Fruit fly (Drosophila melanogaster) whole organism, embryonic: ENCODE data around the gene GstZ1.

Source experiments
- BEAF-32 ChIP-seq: fragments of 200-800 bp; sonication (Bioruptor generic); optimal IDR thresholded peaks from 3 replicates; lab custom pipeline; 2017; ENCODE audit warnings: missing biosample characterization, missing genetic modification characterization, mild to moderate bottlenecking, moderate library complexity, missing genetic modification reagents
- CG10209 ChIP-seq: fragments of 200-800 bp; sonication (Bioruptor generic); optimal IDR thresholded peaks from 3 replicates; lab custom pipeline; 2017; ENCODE audit warnings: missing biosample characterization, mild to moderate bottlenecking, missing genetic modification characterization, missing genetic modification reagents
- CG16779 ChIP-seq: fragments of 200-800 bp; sonication (Bioruptor generic); IDR thresholded peaks from 2 replicates; pipeline ENCODE4 v1.3.6; 2022; ENCODE audit warnings: missing biosample characterization, missing genetic modification characterization
- CG33557 ChIP-seq: fragments of 200-800 bp; sonication (Bioruptor generic); optimal IDR thresholded peaks from 2 replicates; lab custom pipeline; 2019; ENCODE audit warnings: missing biosample characterization, mild to moderate bottlenecking, missing genetic modification characterization, moderate library complexity
- Dll ChIP-seq: fragments of 200-800 bp; sonication (Bioruptor generic); IDR thresholded peaks from 4 replicates; pipeline ENCODE4 v1.3.6; 2022; ENCODE audit warnings: missing biosample characterization, missing genetic modification characterization; ENCODE audit not compliant: partially characterized antibody
- Lpt ChIP-seq: fragments of >200 bp; optimal IDR thresholded peaks from 2 replicates; lab custom pipeline; 2018; ENCODE audit warnings: missing biosample characterization, missing genetic modification characterization
- pros ChIP-seq: fragments of 200-800 bp; sonication (Bioruptor generic); optimal IDR thresholded peaks from 3 replicates; lab custom pipeline; 2019; ENCODE audit warnings: missing biosample characterization, mild to moderate bottlenecking, missing genetic modification characterization, moderate library complexity
- vfl ChIP-seq: fragments of 200-800 bp; sonication (Bioruptor generic); optimal IDR thresholded peaks from 2 replicates; lab custom pipeline; 2016; ENCODE audit warnings: missing biosample characterization, missing genetic modification characterization

DNA sequence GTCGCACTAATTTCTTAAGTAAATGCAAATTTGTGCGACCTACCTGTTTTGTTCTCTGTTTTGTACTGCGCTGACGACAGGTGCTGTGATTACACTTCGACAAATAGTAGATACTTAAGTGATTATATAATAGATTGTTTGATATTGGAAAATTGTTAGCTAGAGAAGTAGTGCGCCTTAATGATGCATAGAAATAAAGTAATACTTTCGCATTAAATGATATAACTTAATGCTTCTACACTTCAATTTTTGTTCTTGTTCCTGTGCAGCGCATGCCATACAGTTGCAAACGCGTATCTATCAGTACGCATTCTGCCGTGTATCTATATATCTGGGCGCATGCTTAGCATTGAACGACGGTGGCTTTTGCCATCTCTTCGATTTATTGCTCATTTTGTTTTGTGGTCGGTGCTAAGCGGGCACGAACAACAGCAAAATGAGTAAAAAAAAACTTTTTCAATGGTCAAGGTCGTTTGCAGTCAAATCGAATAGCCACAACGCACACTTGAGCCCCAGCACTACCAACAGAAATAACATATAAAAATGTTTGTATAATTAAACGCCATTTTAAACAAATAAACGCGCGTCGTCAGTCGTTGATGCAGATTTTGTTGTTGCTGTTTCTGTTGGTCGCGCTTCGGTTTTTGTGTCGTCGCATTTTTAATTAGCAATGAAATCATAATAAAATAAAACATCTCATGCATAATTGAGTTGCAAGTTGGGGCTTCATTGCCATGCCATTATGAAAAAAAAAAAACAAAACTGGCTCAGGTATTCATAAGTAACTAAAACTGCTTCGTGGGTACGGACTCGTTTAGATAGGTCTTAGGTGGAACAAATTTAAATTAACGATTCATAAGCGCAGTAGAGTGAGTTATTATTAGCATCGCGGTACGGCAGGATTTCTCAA lies 25.7 kb downstream of the GstZ1 start:
- TF ChIP-seq Dll (GFP tag; lab: Robert Waterston, UW) (no peak), BEAF-32 (GFP tag; lab: Kevin White, UChicago) (no peak), CG10209 (GFP tag; lab: Kevin White, UChicago) (no peak), CG33557 (no peak), pros (GFP tag; lab: Kevin White, UChicago) (no peak), Lpt (GFP tag; lab: Kevin White, UChicago) (no peak), CG16779 (GFP tag; lab: Robert Waterston, UW) (peak; percentile 19; the same call in 1 of the 2 replicates), vfl (GFP tag; lab: Kevin White, UChicago) (no peak)
